Worm (Caenorhabditis elegans) whole organism, early embryonic: ENCODE measurements around the gene F19B10.10.

Experiments
- B0310.2 ChIP-seq: sonication (generic microtip); optimal IDR thresholded peaks from 2 replicates; lab custom pipeline; 2016; ENCODE audit warnings: mild to moderate bottlenecking, missing genetic modification characterization, missing compliant biosample characterization
- F13C5.2 ChIP-seq: sonication (generic microtip); optimal IDR thresholded peaks from 2 replicates; lab custom pipeline; 2017; ENCODE audit warnings: mild to moderate bottlenecking, missing genetic modification characterization, inconsistent platforms, missing compliant biosample characterization
- aly-1 ChIP-seq: sonication (generic microtip); optimal IDR thresholded peaks from 2 replicates; lab custom pipeline; 2016; ENCODE audit warnings: missing genetic modification characterization, missing compliant biosample characterization
- ama-1 ChIP-seq: fragments of 150-350 bp; optimal IDR thresholded peaks from 2 replicates; lab custom pipeline; 2014
- ceh-13 ChIP-seq: fragments of 200-800 bp; sonication (Bioruptor generic); optimal IDR thresholded peaks from 2 replicates; lab custom pipeline; 2018; ENCODE audit warnings: mild to moderate bottlenecking, missing genetic modification characterization, missing compliant biosample characterization
- ceh-36 ChIP-seq: sonication (generic microtip); optimal IDR thresholded peaks from 2 replicates; lab custom pipeline; 2016; ENCODE audit warnings: missing genetic modification characterization, inconsistent platforms, missing compliant biosample characterization
- ets-7 ChIP-seq: sonication (generic microtip); optimal IDR thresholded peaks from 2 replicates; lab custom pipeline; 2016; ENCODE audit warnings: missing genotype, missing genetic modification characterization, missing compliant biosample characterization
- flt-1 ChIP-seq: fragments of 200-800 bp; sonication (Bioruptor generic); IDR thresholded peaks from 2 replicates; pipeline ENCODE4 v1.3.6; 2022; ENCODE audit warnings: missing genetic modification characterization, missing compliant biosample characterization
- hmbx-1 ChIP-seq: sonication (generic microtip); optimal IDR thresholded peaks from 2 replicates; lab custom pipeline; 2016; ENCODE audit warnings: mild to moderate bottlenecking, missing genetic modification characterization, missing compliant biosample characterization
- hmg-4 ChIP-seq: fragments of 200-800 bp; sonication (Bioruptor generic); optimal IDR thresholded peaks from 2 replicates; lab custom pipeline; 2018; ENCODE audit warnings: mild to moderate bottlenecking, missing genetic modification characterization, missing compliant biosample characterization
- hnd-1 ChIP-seq: sonication (generic microtip); optimal IDR thresholded peaks from 2 replicates; lab custom pipeline; 2016; ENCODE audit warnings: missing genetic modification characterization, missing compliant biosample characterization
- pes-1 ChIP-seq: fragments of 200-800 bp; sonication (Bioruptor generic); IDR thresholded peaks from 2 replicates; pipeline ENCODE4 v1.3.6; 2022; ENCODE audit warnings: missing genetic modification reagents, missing genetic modification characterization, missing compliant biosample characterization
- scrt-1 ChIP-seq: fragments of 200-800 bp; sonication (Bioruptor generic); IDR thresholded peaks from 2 replicates; pipeline ENCODE4 v1.3.6; 2022; ENCODE audit warnings: missing genetic modification characterization, missing compliant biosample characterization
- sea-1 ChIP-seq: fragments of 200-800 bp; sonication (Bioruptor generic); conservative IDR thresholded peaks from 2 replicates; pipeline ENCODE4 v1.3.6; 2022; ENCODE audit warnings: missing genetic modification characterization, missing compliant biosample characterization
- tbx-11 ChIP-seq: fragments of 200-800 bp; sonication (Bioruptor generic); IDR thresholded peaks from 2 replicates; pipeline ENCODE4 v1.3.6; 2022; ENCODE audit warnings: missing genetic modification characterization, missing compliant biosample characterization
- tbx-37 ChIP-seq: fragments of 200-800 bp; sonication (Bioruptor generic); conservative IDR thresholded peaks from 2 replicates; pipeline ENCODE4 v1.3.6; 2022; ENCODE audit warnings: missing genetic modification reagents, missing genetic modification characterization, missing compliant biosample characterization
- tra-4 ChIP-seq: sonication (generic microtip); optimal IDR thresholded peaks from 2 replicates; lab custom pipeline; 2017; ENCODE audit warnings: missing genetic modification characterization, missing compliant biosample characterization

The F19B10.10 gene

DNA sequence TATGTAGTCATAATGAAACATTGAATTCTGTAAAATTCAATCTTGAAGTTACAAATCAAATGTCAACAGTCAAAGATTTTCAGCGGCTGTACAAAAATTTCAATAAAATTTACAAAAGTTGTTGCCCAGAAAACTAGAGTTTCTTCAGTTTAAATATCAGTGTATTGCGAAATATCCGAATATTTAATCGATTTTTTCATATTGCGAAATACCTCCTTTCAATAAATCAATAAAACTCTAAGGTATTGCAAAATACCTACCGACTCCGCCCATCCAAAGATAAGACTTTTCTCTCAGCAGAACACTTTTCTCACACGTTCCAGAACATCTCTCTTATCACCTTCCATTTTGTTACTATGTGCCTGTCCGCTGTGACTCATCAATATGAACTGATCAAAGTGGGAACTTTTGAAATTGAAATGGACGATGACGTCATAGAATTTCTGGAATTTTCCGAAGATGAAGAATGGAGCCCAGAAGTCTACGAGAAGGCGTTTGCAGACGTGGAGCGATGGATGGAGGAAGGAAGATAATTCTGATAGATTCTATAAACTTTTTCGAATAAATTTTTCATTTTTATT lies 3.4 kb upstream of the F19B10.10 start:
- no peak for TF ChIP-seq tra-4 (tag; lab: Kevin White, UChicago)
- no peak for TF ChIP-seq hnd-1 (tag; lab: Kevin White, UChicago)
- no peak for TF ChIP-seq F13C5.2
- no peak for TF ChIP-seq flt-1
- no peak for TF ChIP-seq scrt-1
- TF ChIP-seq hmg-4 (GFP tag; lab: Kevin White, UChicago) = no peak
- TF ChIP-seq sea-1 = no peak
- TF ChIP-seq ceh-36 (tag; lab: Kevin White, UChicago) = no peak
- no peak for TF ChIP-seq tbx-37 (GFP tag; lab: Robert Waterston, UW)
- TF ChIP-seq hmbx-1 (tag; lab: Kevin White, UChicago) = no peak
- TF ChIP-seq tbx-11 (GFP tag; lab: Robert Waterston, UW) = no peak
- no peak for TF ChIP-seq B0310.2
- TF ChIP-seq pes-1 = no peak
- TF ChIP-seq aly-1 (tag; lab: Kevin White, UChicago) = no peak
- no peak for TF ChIP-seq ets-7 (tag; lab: Kevin White, UChicago)
- TF ChIP-seq ceh-13 = no peak
- no peak for TF ChIP-seq ama-1 (lab: Kevin White, UChicago)

DNA sequence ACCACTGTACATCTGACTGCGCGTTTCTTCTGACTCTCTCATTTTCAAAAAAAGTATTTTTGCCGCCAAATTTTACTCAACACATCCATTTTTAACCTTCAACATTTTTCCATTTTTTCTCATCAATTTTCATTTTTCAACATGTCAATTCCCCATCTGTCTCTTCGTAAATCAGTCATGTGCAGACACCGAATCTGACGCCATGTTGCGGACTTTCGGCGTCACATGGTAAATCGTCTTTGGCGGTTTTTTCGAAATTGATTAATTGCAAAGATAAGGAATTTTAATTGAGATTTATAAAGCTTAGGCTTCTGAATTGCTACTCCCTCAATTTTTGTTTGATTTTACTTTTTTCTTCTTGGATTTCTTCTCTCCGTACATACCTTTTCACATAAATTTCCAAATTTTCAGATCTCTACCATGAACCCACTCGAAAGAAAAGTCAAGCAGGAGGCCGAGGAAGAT lies 1.6 kb upstream of the F19B10.10 start, which contains the start of gene F19B10.1:
TSS of gene F19B10.1 (plus strand) at position 415 of the 465 bp plus-strand sequence.
- TF ChIP-seq tbx-11 (GFP tag; lab: Robert Waterston, UW) = no peak
- TF ChIP-seq pes-1 = no peak
- no peak for TF ChIP-seq ceh-36 (tag; lab: Kevin White, UChicago)
- no peak for TF ChIP-seq scrt-1
- TF ChIP-seq hnd-1 (tag; lab: Kevin White, UChicago) = no peak
- TF ChIP-seq ceh-13 = no peak
- no peak for TF ChIP-seq tbx-37 (GFP tag; lab: Robert Waterston, UW)
- no peak for TF ChIP-seq aly-1 (tag; lab: Kevin White, UChicago)
- TF ChIP-seq B0310.2 = no peak
- no peak for TF ChIP-seq ama-1 (lab: Kevin White, UChicago)
- TF ChIP-seq hmbx-1 (tag; lab: Kevin White, UChicago) = no peak
- TF ChIP-seq ets-7 (tag; lab: Kevin White, UChicago) = no peak
- TF ChIP-seq hmg-4 (GFP tag; lab: Kevin White, UChicago) = no peak
- no peak for TF ChIP-seq flt-1
- no peak for TF ChIP-seq sea-1
- TF ChIP-seq tra-4 (tag; lab: Kevin White, UChicago) = no peak
- no peak for TF ChIP-seq F13C5.2

DNA sequence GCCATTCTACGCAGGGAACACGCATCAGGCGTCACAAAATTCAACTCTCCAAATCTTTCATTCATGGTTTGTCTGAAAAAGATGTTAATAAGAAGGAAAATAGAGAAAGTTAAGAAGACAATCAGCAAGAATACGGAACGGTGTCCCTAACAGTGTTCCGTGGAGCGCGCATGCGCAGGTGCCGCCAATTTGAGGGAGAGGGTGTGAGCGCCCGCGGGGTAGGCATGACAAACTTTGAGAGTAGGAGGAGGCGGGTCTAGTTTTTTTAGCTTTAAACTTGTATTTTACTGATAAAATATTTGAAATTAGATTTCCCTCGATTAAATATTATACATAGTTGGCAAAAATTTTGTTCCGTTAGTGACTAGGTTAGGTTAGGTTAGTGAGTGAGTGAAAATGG lies 849 bp downstream of the F19B10.10 start:
- TF ChIP-seq ceh-13 = no peak
- TF ChIP-seq hnd-1 (tag; lab: Kevin White, UChicago) = no peak
- no peak for TF ChIP-seq sea-1
- TF ChIP-seq tbx-11 (GFP tag; lab: Robert Waterston, UW) = no peak
- no peak for TF ChIP-seq ets-7 (tag; lab: Kevin White, UChicago)
- no peak for TF ChIP-seq B0310.2
- no peak for TF ChIP-seq hmg-4 (GFP tag; lab: Kevin White, UChicago)
- TF ChIP-seq scrt-1 = no peak
- no peak for TF ChIP-seq pes-1
- no peak for TF ChIP-seq tbx-37 (GFP tag; lab: Robert Waterston, UW)
- TF ChIP-seq ceh-36 (tag; lab: Kevin White, UChicago) = no peak
- TF ChIP-seq ama-1 (lab: Kevin White, UChicago) = no peak
- TF ChIP-seq aly-1 (tag; lab: Kevin White, UChicago) = no peak
- no peak for TF ChIP-seq tra-4 (tag; lab: Kevin White, UChicago)
- no peak for TF ChIP-seq flt-1
- TF ChIP-seq F13C5.2 = no peak
- TF ChIP-seq hmbx-1 (tag; lab: Kevin White, UChicago) = no peak

DNA sequence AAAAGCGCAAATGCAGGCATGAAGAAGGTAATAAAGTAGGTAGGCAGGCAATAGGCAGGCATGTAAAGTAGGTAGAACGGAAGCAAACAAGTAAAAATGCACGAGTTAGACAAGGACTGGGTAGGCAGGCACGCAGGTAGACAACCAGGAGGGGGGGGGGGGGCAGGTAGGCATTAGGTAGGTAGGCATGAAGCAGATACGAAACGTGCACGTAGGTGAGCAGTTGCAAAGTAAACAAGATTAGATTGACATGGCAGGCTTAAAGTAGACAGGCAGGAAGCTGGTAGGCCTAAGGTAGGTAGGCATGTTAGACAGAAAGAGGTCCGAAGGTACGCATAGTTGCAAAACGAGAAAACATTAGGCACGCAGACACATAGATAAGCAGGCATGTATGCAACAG lies 2.2 kb downstream of the F19B10.10 start:
- TF ChIP-seq sea-1 (no peak), tbx-11 (GFP tag; lab: Robert Waterston, UW) (no peak), hmg-4 (GFP tag; lab: Kevin White, UChicago) (no peak), ama-1 (lab: Kevin White, UChicago) (no peak), tra-4 (tag; lab: Kevin White, UChicago) (no peak), B0310.2 (no peak), tbx-37 (GFP tag; lab: Robert Waterston, UW) (no peak), ets-7 (tag; lab: Kevin White, UChicago) (no peak), F13C5.2 (no peak), aly-1 (tag; lab: Kevin White, UChicago) (no peak), scrt-1 (no peak), hmbx-1 (tag; lab: Kevin White, UChicago) (no peak), pes-1 (no peak), flt-1 (no peak), ceh-36 (tag; lab: Kevin White, UChicago) (no peak), hnd-1 (tag; lab: Kevin White, UChicago) (no peak), ceh-13 (no peak)

DNA sequence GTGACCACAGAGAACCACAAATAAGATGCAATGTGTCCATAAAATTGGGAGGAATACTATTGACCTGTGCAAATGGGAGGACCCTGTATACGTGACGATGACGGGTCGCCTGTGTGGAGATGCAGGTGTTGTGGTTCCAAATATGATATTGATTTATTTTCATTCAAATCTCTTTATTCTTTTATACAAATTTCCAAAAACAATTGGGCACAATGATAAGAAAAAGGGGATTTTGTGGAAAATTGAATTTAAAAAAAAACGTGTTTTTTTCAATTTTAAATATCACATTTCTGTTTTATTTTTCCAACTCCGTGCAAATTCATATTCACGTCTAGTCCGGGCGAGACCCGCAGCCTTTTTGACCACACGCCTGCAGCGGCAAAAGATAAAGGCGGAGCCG lies 6.0 kb downstream of the F19B10.10 start, which contains the start of gene F19B10.2:
TSS of gene F19B10.2 (plus strand) at position 301 of the 400 bp plus-strand sequence.
- TF ChIP-seq tra-4 (tag; lab: Kevin White, UChicago) (no peak), tbx-11 (GFP tag; lab: Robert Waterston, UW) (no peak), ceh-13 (no peak), F13C5.2 (no peak), scrt-1 (no peak), ceh-36 (tag; lab: Kevin White, UChicago) (no peak), ets-7 (tag; lab: Kevin White, UChicago) (no peak), aly-1 (tag; lab: Kevin White, UChicago) (no peak), sea-1 (no peak), flt-1 (no peak), hnd-1 (tag; lab: Kevin White, UChicago) (no peak), hmbx-1 (tag; lab: Kevin White, UChicago) (no peak)

DNA sequence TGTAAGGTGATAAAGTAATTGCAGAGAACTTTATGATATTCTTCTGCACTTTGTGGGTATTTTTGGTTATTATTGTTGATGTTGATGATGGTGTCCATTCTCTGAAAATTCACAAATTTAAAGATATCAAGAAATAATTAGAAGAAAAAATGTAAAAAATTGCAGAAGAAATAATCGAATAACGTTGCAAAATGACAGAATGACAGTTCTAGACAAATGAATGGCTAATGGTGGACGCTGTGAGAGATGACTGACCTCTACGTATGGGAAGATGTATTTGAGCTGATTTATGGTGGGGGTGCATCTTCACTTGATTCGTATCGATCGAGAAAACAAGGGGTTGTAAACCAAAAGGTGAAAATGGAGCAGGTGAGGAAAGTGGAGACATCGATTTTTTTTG lies 7.7 kb downstream of the F19B10.10 start, which contains the start of gene sea-1:
TSS of gene sea-1 (minus strand) at position 101 of the 400 bp plus-strand sequence.
- no peak for TF ChIP-seq flt-1
- TF ChIP-seq tbx-37 (GFP tag; lab: Robert Waterston, UW) = no peak
- TF ChIP-seq tra-4 (tag; lab: Kevin White, UChicago) = no peak
- no peak for TF ChIP-seq aly-1 (tag; lab: Kevin White, UChicago)

DNA sequence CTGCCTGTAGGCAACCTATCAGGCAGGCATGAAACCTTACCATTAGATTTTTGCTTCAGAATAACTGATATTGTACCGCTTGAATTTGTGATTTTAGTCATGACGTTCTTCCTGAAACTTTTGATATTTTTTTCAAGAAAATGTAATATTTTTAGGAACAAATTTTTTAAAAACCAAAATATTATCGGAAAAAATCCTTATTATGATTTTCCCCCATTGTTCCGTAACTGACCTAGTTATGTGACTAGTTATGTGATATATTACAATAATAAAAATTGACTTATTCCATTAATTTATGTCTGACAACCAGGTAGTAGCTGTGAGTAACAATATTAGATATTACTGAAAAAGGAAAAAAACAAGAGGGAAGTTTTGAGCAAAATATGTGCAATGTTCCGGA lies 10.3 kb downstream of the F19B10.10 start, which contains the start of gene srx-98:
TSS of gene srx-98 (minus strand) at position 101 of the 400 bp plus-strand sequence.
- TF ChIP-seq sea-1 (no peak), tra-4 (tag; lab: Kevin White, UChicago) (no peak), tbx-37 (GFP tag; lab: Robert Waterston, UW) (no peak), B0310.2 (no peak), hnd-1 (tag; lab: Kevin White, UChicago) (no peak), hmg-4 (GFP tag; lab: Kevin White, UChicago) (no peak), ama-1 (lab: Kevin White, UChicago) (no peak), hmbx-1 (tag; lab: Kevin White, UChicago) (no peak), ceh-13 (no peak), scrt-1 (no peak), pes-1 (no peak)
